Worm (Caenorhabditis elegans) whole organism, midembryonic: ENCODE measurements around the gene F53A9.7.
"Not testable (repeated sequence)": the region's sequence is repeated elsewhere in the genome, so short reads cannot be mapped to it uniquely, and the experiment has no call there.

ENCODE experiments used
- med-1 ChIP-seq: sonication (generic microtip); optimal IDR thresholded peaks from 2 replicates; lab custom pipeline; 2017; ENCODE audit warnings: missing genetic modification characterization, mild to moderate bottlenecking, missing compliant biosample characterization, antibody characterized with exemption, missing genetic modification reagents; ENCODE audit not compliant: insufficient read depth
- tab-1 ChIP-seq: fragments of 200-800 bp; sonication (Bioruptor generic); IDR thresholded peaks from 2 replicates; pipeline ENCODE4 v1.3.6; 2022; ENCODE audit warnings: missing genetic modification characterization, missing compliant biosample characterization
- ztf-23 ChIP-seq: fragments of 200-800 bp; sonication (Bioruptor generic); IDR thresholded peaks from 2 replicates; pipeline ENCODE4 v1.3.6; 2022; ENCODE audit warnings: missing genetic modification reagents, missing genetic modification characterization, missing compliant biosample characterization

DNA sequence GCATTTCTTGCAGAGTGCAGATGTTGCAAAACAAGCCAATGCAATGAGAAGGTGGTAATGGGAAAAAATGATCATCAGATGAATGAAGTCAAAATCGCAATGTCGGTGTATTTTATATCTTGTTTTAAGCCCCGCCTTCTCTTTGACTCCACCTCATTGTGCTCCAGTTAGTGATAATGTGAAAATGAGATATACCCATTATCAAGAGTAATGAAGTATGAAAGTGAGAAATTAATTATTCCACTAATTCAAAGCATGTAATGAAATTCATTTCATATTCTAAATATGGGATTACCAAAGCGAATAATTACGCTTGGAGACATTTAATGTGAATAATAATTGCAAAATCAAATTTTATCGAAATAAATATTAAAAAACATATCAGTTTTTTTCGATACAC, 15.1 kb upstream of the F53A9.7 start, which contains the start of gene M02D8.6:
- not testable (repeated sequence) for TF ChIP-seq med-1 (GFP tag; lab: Kevin White, UChicago); tab-1; ztf-23 (GFP tag; lab: Robert Waterston, UW)
